Worm (Caenorhabditis elegans) whole organism, early embryonic: Measurements from ENCODE around the gene F58B3.4.

ENCODE experiments used
- B0310.2 ChIP-seq: sonication (generic microtip); optimal IDR thresholded peaks from 2 replicates; lab custom pipeline; 2016; ENCODE audit warnings: mild to moderate bottlenecking, missing genetic modification characterization, missing compliant biosample characterization
- F13C5.2 ChIP-seq: sonication (generic microtip); optimal IDR thresholded peaks from 2 replicates; lab custom pipeline; 2017; ENCODE audit warnings: mild to moderate bottlenecking, missing genetic modification characterization, inconsistent platforms, missing compliant biosample characterization
- aly-1 ChIP-seq: sonication (generic microtip); optimal IDR thresholded peaks from 2 replicates; lab custom pipeline; 2016; ENCODE audit warnings: missing genetic modification characterization, missing compliant biosample characterization
- ama-1 ChIP-seq: fragments of 150-350 bp; optimal IDR thresholded peaks from 2 replicates; lab custom pipeline; 2014
- ceh-13 ChIP-seq: fragments of 200-800 bp; sonication (Bioruptor generic); optimal IDR thresholded peaks from 2 replicates; lab custom pipeline; 2018; ENCODE audit warnings: mild to moderate bottlenecking, missing genetic modification characterization, missing compliant biosample characterization
- ceh-36 ChIP-seq: sonication (generic microtip); optimal IDR thresholded peaks from 2 replicates; lab custom pipeline; 2016; ENCODE audit warnings: missing genetic modification characterization, inconsistent platforms, missing compliant biosample characterization
- ets-7 ChIP-seq: sonication (generic microtip); optimal IDR thresholded peaks from 2 replicates; lab custom pipeline; 2016; ENCODE audit warnings: missing genotype, missing genetic modification characterization, missing compliant biosample characterization
- flt-1 ChIP-seq: fragments of 200-800 bp; sonication (Bioruptor generic); IDR thresholded peaks from 2 replicates; pipeline ENCODE4 v1.3.6; 2022; ENCODE audit warnings: missing genetic modification characterization, missing compliant biosample characterization
- hmbx-1 ChIP-seq: sonication (generic microtip); optimal IDR thresholded peaks from 2 replicates; lab custom pipeline; 2016; ENCODE audit warnings: mild to moderate bottlenecking, missing genetic modification characterization, missing compliant biosample characterization
- hmg-4 ChIP-seq: fragments of 200-800 bp; sonication (Bioruptor generic); optimal IDR thresholded peaks from 2 replicates; lab custom pipeline; 2018; ENCODE audit warnings: mild to moderate bottlenecking, missing genetic modification characterization, missing compliant biosample characterization
- hnd-1 ChIP-seq: sonication (generic microtip); optimal IDR thresholded peaks from 2 replicates; lab custom pipeline; 2016; ENCODE audit warnings: missing genetic modification characterization, missing compliant biosample characterization
- pes-1 ChIP-seq: fragments of 200-800 bp; sonication (Bioruptor generic); IDR thresholded peaks from 2 replicates; pipeline ENCODE4 v1.3.6; 2022; ENCODE audit warnings: missing genetic modification reagents, missing genetic modification characterization, missing compliant biosample characterization
- scrt-1 ChIP-seq: fragments of 200-800 bp; sonication (Bioruptor generic); IDR thresholded peaks from 2 replicates; pipeline ENCODE4 v1.3.6; 2022; ENCODE audit warnings: missing genetic modification characterization, missing compliant biosample characterization
- sea-1 ChIP-seq: fragments of 200-800 bp; sonication (Bioruptor generic); conservative IDR thresholded peaks from 2 replicates; pipeline ENCODE4 v1.3.6; 2022; ENCODE audit warnings: missing genetic modification characterization, missing compliant biosample characterization
- tbx-11 ChIP-seq: fragments of 200-800 bp; sonication (Bioruptor generic); IDR thresholded peaks from 2 replicates; pipeline ENCODE4 v1.3.6; 2022; ENCODE audit warnings: missing genetic modification characterization, missing compliant biosample characterization
- tbx-37 ChIP-seq: fragments of 200-800 bp; sonication (Bioruptor generic); conservative IDR thresholded peaks from 2 replicates; pipeline ENCODE4 v1.3.6; 2022; ENCODE audit warnings: missing genetic modification reagents, missing genetic modification characterization, missing compliant biosample characterization
- tra-4 ChIP-seq: sonication (generic microtip); optimal IDR thresholded peaks from 2 replicates; lab custom pipeline; 2017; ENCODE audit warnings: missing genetic modification characterization, missing compliant biosample characterization

F58B3.4 gene

DNA sequence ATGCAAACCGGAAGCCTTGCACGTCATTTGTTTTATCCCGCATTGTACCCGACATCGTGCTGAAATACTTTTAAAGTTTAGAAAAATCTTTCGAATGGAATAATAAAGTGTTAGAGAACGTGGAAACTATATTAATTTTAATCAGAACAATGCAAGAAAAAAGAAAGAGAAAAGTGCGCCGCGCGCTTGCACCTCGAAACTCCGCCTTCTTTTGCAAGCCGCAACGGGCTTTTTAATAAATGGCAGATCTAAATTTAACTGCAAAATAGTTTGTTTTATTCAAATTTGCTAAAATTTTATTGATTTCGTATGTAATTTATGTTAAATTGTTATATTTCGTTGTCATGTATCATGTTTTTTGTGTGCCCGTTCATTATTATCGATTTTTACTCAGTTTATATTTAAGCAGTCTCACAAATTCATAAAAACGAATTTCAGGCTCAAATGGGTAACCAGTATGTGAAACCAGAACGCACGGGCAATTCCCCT is 20.4 kb upstream of the F58B3.4 start, which contains the start of the genes acl-3 and ndub-6:
Gene acl-3, minus strand, starts transcription at position 59 of the 489 bp plus-strand sequence.
Gene ndub-6, plus strand, starts transcription at position 439 of the 489 bp plus-strand sequence.
- TF ChIP-seq hmbx-1, result no peak
- TF ChIP-seq pes-1 (GFP tag; lab: Robert Waterston, UW), result no peak
- no peak for TF ChIP-seq hmg-4 (GFP tag; lab: Kevin White, UChicago)
- TF ChIP-seq ceh-36 (tag; lab: Kevin White, UChicago), result no peak
- TF ChIP-seq F13C5.2, result no peak
- no peak for TF ChIP-seq ceh-13 (GFP tag; lab: Kevin White, UChicago)
- TF ChIP-seq tbx-11, result no peak
- no peak for TF ChIP-seq tra-4 (tag; lab: Kevin White, UChicago)
- TF ChIP-seq aly-1 (tag; lab: Kevin White, UChicago), result no peak
- no peak for TF ChIP-seq ets-7

- no peak for TF ChIP-seq aly-1 (tag; lab: Kevin White, UChicago)
- no peak for TF ChIP-seq ceh-36 (tag; lab: Kevin White, UChicago)
- TF ChIP-seq hmbx-1, result no peak
- no peak for TF ChIP-seq tra-4 (tag; lab: Kevin White, UChicago)
- no peak for TF ChIP-seq pes-1 (GFP tag; lab: Robert Waterston, UW)
- TF ChIP-seq scrt-1 (GFP tag; lab: Robert Waterston, UW), result no peak
These were observed 18.7 kb upstream of the F58B3.4 start for ce11 chrIV:11650344-11650743.

DNA sequence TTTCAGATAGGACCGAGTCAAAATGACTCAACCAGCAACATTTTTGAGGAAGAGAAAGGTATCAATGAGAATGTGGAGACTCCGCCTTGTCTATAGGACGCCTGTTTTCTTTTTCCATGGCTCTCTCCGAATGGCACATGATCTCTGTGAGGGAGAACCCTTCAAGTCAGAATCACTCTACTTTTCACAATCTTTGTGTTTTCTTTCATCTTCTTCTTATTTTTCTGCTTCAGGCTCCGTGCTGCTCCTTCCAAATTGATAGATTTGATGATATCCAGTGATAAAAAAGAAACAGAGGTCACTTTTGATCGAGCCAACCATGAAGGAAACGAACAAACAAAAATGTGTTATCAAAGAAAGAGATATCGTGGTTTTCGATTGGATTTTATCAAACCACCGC is 17.4 kb upstream of the F58B3.4 start, which contains the start of gene ZK809.8:
Gene ZK809.8, minus strand, starts transcription at position 34 of the 400 bp plus-strand sequence.
- TF ChIP-seq hnd-1 (tag; lab: Kevin White, UChicago), result no peak
- TF ChIP-seq tbx-37 (GFP tag; lab: Robert Waterston, UW), result no peak
- TF ChIP-seq ama-1 (lab: Kevin White, UChicago), result no peak
- no peak for TF ChIP-seq B0310.2
- no peak for TF ChIP-seq ceh-13 (GFP tag; lab: Kevin White, UChicago)
- TF ChIP-seq pes-1 (GFP tag; lab: Robert Waterston, UW), result no peak
- TF ChIP-seq sea-1 (GFP tag; lab: Robert Waterston, UW), result no peak
- TF ChIP-seq aly-1 (tag; lab: Kevin White, UChicago), result no peak

DNA sequence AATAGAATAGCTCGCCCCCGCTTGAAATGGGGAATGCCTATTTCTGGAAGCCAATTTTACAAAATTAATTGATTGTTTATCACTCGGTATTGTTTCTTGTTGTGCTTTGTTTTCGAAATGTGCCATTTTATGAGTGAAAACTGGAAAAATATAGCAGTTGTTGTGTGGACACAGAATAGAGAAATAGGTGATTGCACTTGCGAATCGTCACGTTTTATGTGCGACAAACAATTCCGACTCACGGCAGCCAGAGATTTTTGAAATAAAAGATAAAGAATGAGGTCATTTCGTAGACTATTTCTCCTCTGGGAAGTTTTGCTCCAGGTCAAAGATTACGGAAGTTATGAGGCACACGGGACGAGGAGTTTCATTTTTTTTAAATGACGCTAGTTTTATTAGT is 15.3 kb upstream of the F58B3.4 start:
- no peak for TF ChIP-seq ceh-13 (GFP tag; lab: Kevin White, UChicago)
- TF ChIP-seq hmg-4 (GFP tag; lab: Kevin White, UChicago), result no peak
- no peak for TF ChIP-seq B0310.2

DNA sequence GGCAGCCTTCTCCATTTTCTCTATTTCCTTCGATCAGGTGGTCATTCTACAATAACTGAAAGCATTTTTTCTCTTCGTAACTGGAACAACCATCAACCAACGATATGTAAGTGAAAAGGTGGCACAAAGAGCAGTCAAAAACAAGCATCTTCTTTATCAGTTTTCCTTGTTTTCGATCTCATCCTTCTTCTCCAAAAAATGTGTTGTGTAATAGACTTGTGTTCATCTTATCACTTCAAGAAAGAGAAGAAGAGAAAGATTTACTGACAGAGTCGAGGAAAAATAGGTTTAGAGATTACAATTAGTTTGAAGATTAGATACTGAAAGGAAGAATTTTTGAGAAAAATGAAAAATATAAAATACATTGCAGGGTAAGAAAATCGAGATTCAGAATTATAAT is 13.7 kb upstream of the F58B3.4 start:
- no peak for TF ChIP-seq ama-1 (lab: Kevin White, UChicago)

DNA sequence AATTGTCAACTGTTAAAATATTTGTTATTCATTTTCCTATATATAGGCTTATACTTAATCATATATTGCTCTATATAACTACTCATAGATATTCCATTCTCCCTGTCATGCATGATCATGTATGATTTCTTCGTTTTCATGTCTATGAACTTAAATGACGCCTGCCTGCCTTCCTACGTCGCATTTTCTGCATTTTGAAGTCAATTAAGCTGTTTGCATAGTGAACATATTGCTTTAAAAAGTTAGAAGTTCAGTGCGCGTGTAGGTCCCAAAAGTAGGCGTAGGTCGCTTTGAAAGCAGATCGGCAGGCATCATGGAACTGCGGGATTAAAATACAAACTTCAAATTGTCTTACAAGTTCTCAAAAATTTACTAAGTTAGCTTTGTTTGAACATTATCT is 13.1 kb upstream of the F58B3.4 start:
- no peak for TF ChIP-seq ceh-13 (GFP tag; lab: Kevin White, UChicago)
- no peak for TF ChIP-seq ceh-36 (tag; lab: Kevin White, UChicago)

ce11 chrIV:11643829-11644228 is 12.2 kb upstream of the F58B3.4 start, which contains the start of gene prx-2:
Gene prx-2 (plus strand): TSS chrIV:11644129.
- TF ChIP-seq F13C5.2, result no peak
- no peak for TF ChIP-seq ceh-13 (GFP tag; lab: Kevin White, UChicago)
- no peak for TF ChIP-seq pes-1 (GFP tag; lab: Robert Waterston, UW)
- no peak for TF ChIP-seq tra-4 (tag; lab: Kevin White, UChicago)
- TF ChIP-seq hmbx-1, result no peak
- TF ChIP-seq sea-1 (GFP tag; lab: Robert Waterston, UW), result no peak
- no peak for TF ChIP-seq scrt-1 (GFP tag; lab: Robert Waterston, UW)
- no peak for TF ChIP-seq ets-7
- TF ChIP-seq ama-1 (lab: Kevin White, UChicago), result no peak
- no peak for TF ChIP-seq tbx-37 (GFP tag; lab: Robert Waterston, UW)
- no peak for TF ChIP-seq tbx-11
- no peak for TF ChIP-seq aly-1 (tag; lab: Kevin White, UChicago)
- no peak for TF ChIP-seq B0310.2

DNA sequence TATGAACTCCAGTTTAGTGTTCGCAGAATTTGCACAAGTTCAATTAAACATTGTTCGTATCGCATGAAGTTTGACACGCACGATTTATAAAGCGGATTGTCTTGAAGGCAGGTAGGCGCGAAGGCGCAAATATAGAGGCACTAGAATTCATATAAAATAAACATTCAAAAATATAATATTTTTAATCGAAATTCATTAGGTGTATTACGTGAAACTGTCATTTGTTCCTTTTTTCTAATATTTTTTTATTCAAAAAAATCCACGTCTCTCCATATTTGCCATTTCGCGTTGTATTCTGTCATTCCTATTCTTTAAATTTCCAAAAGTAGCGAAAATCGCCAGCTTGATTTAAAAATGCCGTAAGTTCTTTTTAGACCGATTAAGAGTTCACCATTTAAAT is 10.2 kb upstream of the F58B3.4 start, which contains the start of gene ZK809.1:
Gene ZK809.1, plus strand, starts transcription at position 301 of the 400 bp plus-strand sequence.
- TF ChIP-seq ama-1 (lab: Kevin White, UChicago), result no peak

DNA sequence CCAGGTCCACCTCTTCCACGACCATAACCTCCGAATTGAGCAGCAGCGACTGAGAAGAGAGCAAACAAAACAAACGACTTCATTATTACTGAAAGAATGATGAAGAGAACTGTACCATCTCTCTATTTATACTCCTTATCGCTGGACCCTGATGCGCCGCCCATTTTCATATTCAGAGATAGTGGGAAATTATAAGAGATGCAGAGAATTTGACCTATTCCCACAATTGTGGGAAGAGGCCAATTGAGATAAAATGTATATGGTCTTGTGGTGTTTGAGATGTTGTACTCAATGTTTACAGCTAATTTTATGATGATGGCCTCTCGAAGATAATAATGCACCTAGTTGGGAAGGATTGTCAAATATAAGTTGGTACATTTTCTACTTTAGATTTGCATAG is 9.3 kb upstream of the F58B3.4 start, which contains the start of gene ttr-50:
Gene ttr-50, minus strand, starts transcription at position 101 of the 400 bp plus-strand sequence.
- TF ChIP-seq scrt-1 (GFP tag; lab: Robert Waterston, UW) (no peak), ceh-36 (tag; lab: Kevin White, UChicago) (no peak), tbx-11 (no peak), hmg-4 (GFP tag; lab: Kevin White, UChicago) (no peak), ama-1 (lab: Kevin White, UChicago) (no peak), flt-1 (GFP tag; lab: Robert Waterston, UW) (no peak), hmbx-1 (no peak), ets-7 (no peak), ceh-13 (GFP tag; lab: Kevin White, UChicago) (no peak), B0310.2 (no peak)
